Worm (Caenorhabditis elegans): ENCODE measurements around the gene mel-32.

Gene mel-32

DNA sequence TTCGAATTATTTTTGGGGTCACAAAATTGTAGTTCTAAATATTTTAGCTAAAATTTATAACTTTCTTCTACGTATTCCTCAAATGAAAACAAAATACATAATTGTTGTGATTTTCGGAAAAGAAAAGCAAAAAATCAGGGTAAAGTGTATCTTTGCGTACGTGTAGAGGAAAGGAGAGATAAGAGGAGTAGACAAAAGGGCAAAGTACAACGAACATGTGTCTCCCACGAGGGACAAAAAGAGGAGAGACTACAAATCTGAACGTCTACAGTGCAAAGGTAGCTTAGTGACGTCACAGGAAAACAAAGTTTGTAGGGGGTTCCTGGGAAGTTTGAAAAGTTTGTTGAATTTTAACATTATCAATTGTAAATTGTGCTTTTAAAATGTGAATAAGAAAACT, 4.7 kb upstream of the mel-32 start (continued):
- TF ChIP-seq ama-1 (optimal IDR thresholded peaks at IDR 0.05) (no peak), ama-1 (GFP tag; optimal IDR thresholded peaks at IDR 0.05) (no peak), hmg-1.2 (GFP tag; IDR thresholded peaks at IDR 0.05) (0 out of 2 replicates have a peak, but pooled peaks have one; percentile 17), madf-8 (GFP tag; conservative IDR thresholded peaks at IDR 0.05) (no peak), madf-3 (GFP tag; IDR thresholded peaks at IDR 0.05) (no peak), repo-1 (tag; optimal IDR thresholded peaks at IDR 0.05) (no peak)

DNA sequence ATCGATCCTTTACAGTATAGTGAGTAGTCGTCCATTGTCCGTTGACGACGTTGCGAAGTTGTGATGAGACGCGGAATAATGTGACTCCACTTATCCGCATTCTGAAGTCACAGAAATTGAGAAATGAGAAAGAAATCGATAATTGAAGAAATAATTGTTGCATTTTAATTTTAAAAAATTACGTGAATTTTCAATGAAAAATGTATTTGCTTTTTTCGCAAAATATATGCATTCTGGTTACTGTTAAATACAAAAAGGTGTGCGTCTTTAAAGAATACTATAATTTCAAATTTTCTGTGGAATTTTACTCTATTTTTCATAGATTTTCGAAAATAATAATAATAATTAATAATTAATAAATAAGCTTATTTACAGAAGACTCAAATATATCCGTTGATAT, 4.0 kb upstream of the mel-32 start, which contains the start of gene let-721:
Gene let-721, minus strand, starts transcription at position 101 of the 400 bp plus-strand sequence.
- TF ChIP-seq ztf-6 (GFP tag; IDR thresholded peaks at IDR 0.05) = no peak
- TF ChIP-seq zim-3 (tag; optimal IDR thresholded peaks at IDR 0.05) = no peak
- TF ChIP-seq F39B2.1 (GFP tag; IDR thresholded peaks at IDR 0.05) = no peak
- TF ChIP-seq bed-2 (GFP tag; IDR thresholded peaks at IDR 0.05) = no peak
- TF ChIP-seq K12H6.12 (tag; optimal IDR thresholded peaks at IDR 0.05) = no peak
- TF ChIP-seq F57C9.4 (tag; optimal IDR thresholded peaks at IDR 0.05) = no peak
- TF ChIP-seq snpc-3.4 (tag; optimal IDR thresholded peaks at IDR 0.05) = no peak
- no peak for TF ChIP-seq F52B5.7 (tag; optimal IDR thresholded peaks at IDR 0.05)
- TF ChIP-seq akir-1 (GFP tag; optimal IDR thresholded peaks at IDR 0.05) = no peak
- no peak for TF ChIP-seq cebp-2 (GFP tag; IDR thresholded peaks at IDR 0.05)
- TF ChIP-seq aptf-2 (GFP tag; conservative IDR thresholded peaks at IDR 0.05) = no peak
- TF ChIP-seq ceh-91 (GFP tag; IDR thresholded peaks at IDR 0.05) = no peak
- no peak for TF ChIP-seq athp-1 (tag; optimal IDR thresholded peaks at IDR 0.05)
- no peak for TF ChIP-seq attf-3 (GFP tag; conservative IDR thresholded peaks at IDR 0.05)
- no peak for TF ChIP-seq lin-40 (tag; optimal IDR thresholded peaks at IDR 0.05)
- TF ChIP-seq repo-1 (tag; optimal IDR thresholded peaks at IDR 0.05) = no peak

ce11 chrIII:6444335-6444734, 1.5 kb upstream of the mel-32 start, which contains the start of gene C05D11.13:
TSS of gene C05D11.13 (minus strand) at chrIII:6444586.
- TF ChIP-seq snpc-1.1 (tag; optimal IDR thresholded peaks at IDR 0.05; ENCODE audit: insufficient read depth) (no peak), hrde-1 (tag; optimal IDR thresholded peaks at IDR 0.05; ENCODE audit: borderline replicate concordance) (peak; percentile 18), lin-35 (GFP tag; optimal IDR thresholded peaks at IDR 0.05) (peak in 1 of 3 experiments; percentile 38), zim-3 (tag; optimal IDR thresholded peaks at IDR 0.05) (no peak), tbp1 (GFP tag; optimal IDR thresholded peaks at IDR 0.05) (peak; percentile 25), dox-1 (GFP tag; IDR thresholded peaks at IDR 0.05) (0 out of 2 replicates have a peak, but pooled peaks have one; percentile 32), C17E4.6 (GFP tag; IDR thresholded peaks at IDR 0.05) (0 out of 2 replicates have a peak, but pooled peaks have one; percentile 19), F52B5.7 (tag; optimal IDR thresholded peaks at IDR 0.05) (no peak), egl-18 (GFP tag; IDR thresholded peaks at IDR 0.05) (no peak), attf-5 (GFP tag; optimal IDR thresholded peaks at IDR 0.05) (peak; percentile 68), nhr-90 (tag; optimal IDR thresholded peaks at IDR 0.05) (no peak), lin-40 (tag; optimal IDR thresholded peaks at IDR 0.05) (peak; percentile 41), sea-2 (GFP tag; IDR thresholded peaks at IDR 0.05) (no peak), B0336.3 (GFP tag; IDR thresholded peaks at IDR 0.05) (peak; percentile 24; the same call in 1 of the 2 replicates), cebp-1 (GFP tag; IDR thresholded peaks at IDR 0.05) (no peak), cebp-1 (tag; optimal IDR thresholded peaks at IDR 0.05) (peak; percentile 31), rec-8 (tag; optimal IDR thresholded peaks at IDR 0.05) (no peak), pbrm-1 (GFP tag; IDR thresholded peaks at IDR 0.05) (no peak), lsy-27 (tag; optimal IDR thresholded peaks at IDR 0.05; ENCODE audit: borderline replicate concordance, insufficient read depth) (no peak), F37B4.10 (GFP tag; IDR thresholded peaks at IDR 0.05) (no peak), lin-26 (GFP tag; IDR thresholded peaks at IDR 0.05) (0 out of 2 replicates have a peak, but pooled peaks have one; percentile 31), dpff-1 (tag; optimal IDR thresholded peaks at IDR 0.05) (no peak), K12H6.12 (tag; optimal IDR thresholded peaks at IDR 0.05) (peak; percentile 17), snpc-4 (GFP tag; optimal IDR thresholded peaks at IDR 0.05) (no peak), snpc-4 (tag; optimal IDR thresholded peaks at IDR 0.05) (peak in 3 of 4 experiments; percentile 1 to 32 (median 20)), madf-6 (GFP tag; IDR thresholded peaks at IDR 0.05) (peak; percentile 30; the same call in 1 of the 2 replicates), ztf-18 (tag; optimal IDR thresholded peaks at IDR 0.05) (no peak), hmg-1.2 (GFP tag; IDR thresholded peaks at IDR 0.05) (peak; percentile 63; the same call in 1 of the 2 replicates), nhr-80 (tag; optimal IDR thresholded peaks at IDR 0.05) (peak; percentile 51), ztf-26 (tag; optimal IDR thresholded peaks at IDR 0.05) (peak; percentile 37)

All from whole organism, young adult.